Worm (Caenorhabditis elegans) whole organism, L1 larva: ENCODE results near the gene shk-1.

Experiments used
- Y116A8C.19 ChIP-seq: sonication (generic microtip); optimal IDR thresholded peaks from 2 replicates; lab custom pipeline; 2016; ENCODE audit warnings: missing compliant biosample characterization, missing genetic modification characterization, borderline replicate concordance
- aly-2 ChIP-seq: fragments of 150-350 bp; optimal IDR thresholded peaks from 2 replicates; lab custom pipeline; 2014; ENCODE audit warnings: missing biosample characterization, missing genetic modification characterization
- blmp-1 ChIP-seq: fragments of 150-350 bp; optimal IDR thresholded peaks from 2 replicates; lab custom pipeline; 2014; ENCODE audit warnings: missing biosample characterization, missing genetic modification characterization
- ceh-63 ChIP-seq: fragments of 200-800 bp; sonication (Bioruptor generic); optimal IDR thresholded peaks from 2 replicates; lab custom pipeline; 2018; ENCODE audit warnings: mild to moderate bottlenecking, missing genetic modification characterization, missing compliant biosample characterization
- ceh-8 ChIP-seq: fragments of 200-800 bp; sonication (Bioruptor generic); optimal IDR thresholded peaks from 2 replicates; lab custom pipeline; 2018; ENCODE audit warnings: mild to moderate bottlenecking, missing genetic modification characterization, moderate library complexity, missing compliant biosample characterization
- ceh-82 ChIP-seq, 3 experiments: fragments of 150-350 bp in 1 of 3; sonication (generic microtip) in 2 of 3; optimal IDR thresholded peaks; 2 replicates each; lab custom pipeline; 2014 to 2017; ENCODE audit warnings: missing biosample characterization in 3 of 3, missing genetic modification characterization in 3 of 3
- ceh-88 ChIP-seq: fragments of 200-800 bp; sonication (Bioruptor generic); IDR thresholded peaks from 2 replicates; pipeline ENCODE4 v1.3.6; 2022; ENCODE audit warnings: missing genetic modification characterization, missing compliant biosample characterization
- efl-1 ChIP-seq, 4 experiments: fragments of 150-350 bp; optimal IDR thresholded peaks in 3 of 4; peaks in 1 of 4; 1 replicate in 1 of 4; 2 replicates in 3 of 4; lab custom pipeline; 2014; ENCODE audit warnings: missing biosample characterization in 2 of 4, missing genetic modification characterization in 2 of 4, missing genetic modification reagents in 2 of 4
- efl-3 ChIP-seq: fragments of 200-800 bp; sonication (Bioruptor generic); optimal IDR thresholded peaks from 2 replicates; lab custom pipeline; 2018; ENCODE audit warnings: mild to moderate bottlenecking, missing genetic modification characterization, missing compliant biosample characterization
- elt-2 ChIP-seq: sonication (generic microtip); optimal IDR thresholded peaks from 2 replicates; lab custom pipeline; 2016; ENCODE audit warnings: missing genetic modification characterization, mild to moderate bottlenecking, inconsistent platforms, missing compliant biosample characterization, missing genetic modification reagents
- fos-1 ChIP-seq: fragments of 150-350 bp; optimal IDR thresholded peaks from 2 replicates; lab custom pipeline; 2014; ENCODE audit warnings: missing biosample characterization, missing genetic modification characterization
- hlh-17 ChIP-seq: fragments of 200-800 bp; sonication (Bioruptor generic); optimal IDR thresholded peaks from 2 replicates; lab custom pipeline; 2018; ENCODE audit warnings: missing genetic modification characterization, mild to moderate bottlenecking, missing compliant biosample characterization, moderate library complexity, borderline replicate concordance
- hlh-4 ChIP-seq: sonication (generic microtip); optimal IDR thresholded peaks from 2 replicates; lab custom pipeline; 2016; ENCODE audit warnings: mild to moderate bottlenecking, missing genetic modification characterization, missing compliant biosample characterization
- irx-1 ChIP-seq: sonication (generic microtip); optimal IDR thresholded peaks from 2 replicates; lab custom pipeline; 2016; ENCODE audit warnings: missing genetic modification characterization, missing compliant biosample characterization
- isw-1 ChIP-seq: fragments of 200-800 bp; sonication (Bioruptor generic); IDR thresholded peaks from 2 replicates; pipeline ENCODE4 v1.3.6; 2022; ENCODE audit warnings: missing genetic modification characterization, missing compliant biosample characterization
- jun-1 ChIP-seq: fragments of 150-350 bp; optimal IDR thresholded peaks from 2 replicates; lab custom pipeline; 2014; ENCODE audit warnings: missing biosample characterization, missing genetic modification reagents, missing genetic modification characterization
- lin-14 ChIP-seq: fragments of 200-800 bp; sonication (Bioruptor generic); optimal IDR thresholded peaks from 2 replicates; lab custom pipeline; 2018; ENCODE audit warnings: mild to moderate bottlenecking, missing genetic modification characterization, moderate library complexity, missing compliant biosample characterization
- lin-39 ChIP-seq: fragments of 150-350 bp; optimal IDR thresholded peaks from 2 replicates; lab custom pipeline; 2014; ENCODE audit warnings: missing biosample characterization, missing genetic modification reagents, missing genetic modification characterization
- lsy-2 ChIP-seq, 2 experiments: fragments of 150-350 bp; optimal IDR thresholded peaks; 2 replicates each; lab custom pipeline; 2014; ENCODE audit warnings: missing biosample characterization in 2 of 2, missing genetic modification characterization in 2 of 2
- mab-9 ChIP-seq: fragments of 200-800 bp; sonication (Bioruptor generic); IDR thresholded peaks from 2 replicates; pipeline ENCODE4 v1.3.6; 2022; ENCODE audit warnings: missing genetic modification reagents, missing genetic modification characterization, missing compliant biosample characterization
- mep-1 ChIP-seq: fragments of 150-350 bp; optimal IDR thresholded peaks from 2 replicates; lab custom pipeline; 2014; ENCODE audit warnings: missing biosample characterization, missing genetic modification characterization
- nhr-11 ChIP-seq: fragments of 150-350 bp; optimal IDR thresholded peaks from 2 replicates; lab custom pipeline; 2014; ENCODE audit warnings: missing biosample characterization, missing genetic modification characterization
- nhr-19 ChIP-seq: fragments of 200-800 bp; sonication (Bioruptor generic); conservative IDR thresholded peaks from 2 replicates; pipeline ENCODE4 v1.3.6; 2022; ENCODE audit warnings: missing genetic modification characterization, missing compliant biosample characterization
- nhr-20 ChIP-seq: sonication (generic microtip); optimal IDR thresholded peaks from 2 replicates; lab custom pipeline; 2016; ENCODE audit warnings: mild to moderate bottlenecking, missing genetic modification characterization, missing compliant biosample characterization
- nhr-28 ChIP-seq: fragments of 150-350 bp; optimal IDR thresholded peaks from 2 replicates; lab custom pipeline; 2014; ENCODE audit warnings: missing biosample characterization, missing genetic modification characterization
- nhr-71 ChIP-seq: sonication (generic microtip); optimal IDR thresholded peaks from 2 replicates; lab custom pipeline; 2016; ENCODE audit warnings: mild to moderate bottlenecking, missing genetic modification characterization, moderate library complexity, missing compliant biosample characterization
- nhr-77 ChIP-seq: fragments of 150-350 bp; optimal IDR thresholded peaks from 2 replicates; lab custom pipeline; 2014; ENCODE audit warnings: missing biosample characterization, missing genetic modification characterization
- nhr-84 ChIP-seq: sonication (generic microtip); optimal IDR thresholded peaks from 2 replicates; lab custom pipeline; 2017; ENCODE audit warnings: missing biosample characterization, missing genetic modification characterization
- nhr-85 ChIP-seq: sonication (generic microtip); peaks from one replicate; lab custom pipeline; 2016; ENCODE audit warnings: missing genetic modification characterization, inconsistent platforms, missing compliant biosample characterization
- nhr-90 ChIP-seq: sonication (generic microtip); optimal IDR thresholded peaks from 2 replicates; lab custom pipeline; 2016; ENCODE audit warnings: mild to moderate bottlenecking, missing genetic modification characterization, missing compliant biosample characterization; ENCODE audit not compliant: poor library complexity
- pax-3 ChIP-seq: fragments of 200-800 bp; sonication (Bioruptor generic); optimal IDR thresholded peaks from 2 replicates; lab custom pipeline; 2018; ENCODE audit warnings: mild to moderate bottlenecking, missing genetic modification characterization, moderate library complexity, missing compliant biosample characterization
- rnt-1 ChIP-seq: sonication (generic microtip); optimal IDR thresholded peaks from 2 replicates; lab custom pipeline; 2016; ENCODE audit warnings: mild to moderate bottlenecking, missing genetic modification characterization, moderate library complexity, missing compliant biosample characterization
- snpc-4 ChIP-seq: fragments of 150-350 bp; optimal IDR thresholded peaks from 2 replicates; lab custom pipeline; 2014; ENCODE audit warnings: missing biosample characterization, missing genetic modification characterization
- snu-23 ChIP-seq: sonication (generic microtip); optimal IDR thresholded peaks from 2 replicates; lab custom pipeline; 2016; ENCODE audit warnings: missing genetic modification characterization, missing compliant biosample characterization
- sox-4 ChIP-seq: sonication (generic microtip); optimal IDR thresholded peaks from 2 replicates; lab custom pipeline; 2016; ENCODE audit warnings: missing genetic modification characterization, missing compliant biosample characterization
- swsn-7 ChIP-seq: sonication (generic microtip); optimal IDR thresholded peaks from 2 replicates; lab custom pipeline; 2016; ENCODE audit warnings: missing genetic modification characterization, missing compliant biosample characterization
- tbx-2 ChIP-seq: sonication (generic microtip); optimal IDR thresholded peaks from 2 replicates; lab custom pipeline; 2016; ENCODE audit warnings: missing genetic modification characterization, missing compliant biosample characterization
- tlp-1 ChIP-seq: fragments of 150-350 bp; optimal IDR thresholded peaks from 2 replicates; lab custom pipeline; 2014; ENCODE audit warnings: missing biosample characterization, missing genetic modification characterization
- unc-130 ChIP-seq: fragments of 150-350 bp; optimal IDR thresholded peaks from 2 replicates; lab custom pipeline; 2017; ENCODE audit warnings: missing biosample characterization, missing genetic modification characterization, inconsistent platforms
- unc-62 ChIP-seq: fragments of 150-350 bp; optimal IDR thresholded peaks from 2 replicates; lab custom pipeline; 2014; ENCODE audit warnings: missing biosample characterization, missing genetic modification reagents, missing genetic modification characterization
- unc-86 ChIP-seq: sonication (generic microtip); optimal IDR thresholded peaks from 2 replicates; lab custom pipeline; 2016; ENCODE audit warnings: missing genetic modification characterization, missing compliant biosample characterization
- vab-15 ChIP-seq: sonication (generic microtip); optimal IDR thresholded peaks from 2 replicates; lab custom pipeline; 2017; ENCODE audit warnings: missing genotype, mild to moderate bottlenecking, missing genetic modification characterization, missing compliant biosample characterization
- xbp-1 ChIP-seq: sonication (generic microtip); optimal IDR thresholded peaks from 2 replicates; lab custom pipeline; 2016; ENCODE audit warnings: missing genetic modification characterization, missing compliant biosample characterization
- zag-1 ChIP-seq: fragments of 150-350 bp; optimal IDR thresholded peaks from 2 replicates; lab custom pipeline; 2014; ENCODE audit warnings: missing biosample characterization, missing genetic modification characterization

The shk-1 gene

DNA sequence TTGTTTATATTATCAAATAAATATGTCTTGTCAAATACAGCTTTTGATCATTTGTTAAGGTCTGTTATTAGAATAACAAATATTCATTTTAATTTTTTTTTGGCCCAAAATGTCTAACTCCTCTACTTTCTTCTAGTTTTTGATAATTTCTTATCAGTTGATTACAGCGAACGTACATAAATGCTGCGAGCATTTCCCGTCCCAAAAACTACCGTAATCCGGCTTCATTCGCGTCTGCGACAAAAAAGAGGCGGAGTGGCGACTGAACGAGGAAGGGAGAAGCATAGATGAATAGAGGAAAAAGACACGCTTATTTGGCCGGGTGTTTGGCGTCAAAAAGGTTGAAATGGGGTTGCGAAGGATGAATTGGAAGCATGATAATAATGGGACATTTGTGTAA, 17.5 kb upstream of the shk-1 start:
- TF ChIP-seq mab-9 (GFP tag; lab: Robert Waterston, UW), result no peak
- no peak for TF ChIP-seq efl-1 (optimal IDR thresholded peaks at IDR 0.05; lab: Kevin White, UChicago)
- TF ChIP-seq efl-1 (GFP tag; optimal IDR thresholded peaks at IDR 0.05 in 1 of 2; lab: Kevin White, UChicago), result peak in 1 of 2 experiments; percentile 46
- no peak for TF ChIP-seq ceh-8 (GFP tag; lab: Kevin White, UChicago)
- TF ChIP-seq nhr-11 (tag; lab: Kevin White, UChicago), result no peak
- peak in 1 of 2 experiments; percentile 53 for TF ChIP-seq lsy-2 (tag; optimal IDR thresholded peaks at IDR 0.05; lab: Kevin White, UChicago)
- peak; percentile 14 for TF ChIP-seq elt-2 (tag; lab: Kevin White, UChicago)
- TF ChIP-seq, all 84 proteins: peak for 3

DNA sequence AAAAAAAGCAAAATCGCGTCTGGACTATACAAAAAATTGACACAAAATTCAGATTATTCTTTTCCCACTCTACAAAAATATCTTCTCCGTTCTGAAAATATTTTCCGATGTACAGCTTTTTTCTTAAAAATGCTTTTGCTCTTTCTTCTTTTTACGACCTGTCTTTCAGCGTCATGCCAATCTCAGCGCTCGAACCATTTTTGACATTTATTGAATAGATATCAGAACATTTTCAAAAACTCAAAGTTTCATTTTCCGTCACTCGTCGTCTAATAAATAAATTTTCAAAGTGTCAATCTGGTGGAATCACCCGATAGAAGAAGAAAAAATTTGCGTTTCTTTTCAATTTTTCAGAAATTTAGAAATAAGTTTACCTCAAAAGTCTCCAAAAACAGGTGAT, 16.6 kb upstream of the shk-1 start:
- TF ChIP-seq ceh-88, result no peak
- TF ChIP-seq mep-1 (tag; lab: Kevin White, UChicago), result no peak
- no peak for TF ChIP-seq ceh-82 (tag; optimal IDR thresholded peaks at IDR 0.05; lab: Kevin White, UChicago)
- TF ChIP-seq xbp-1 (tag; lab: Kevin White, UChicago), result no peak
- no peak for TF ChIP-seq unc-62 (GFP tag; lab: Kevin White, UChicago)
- TF ChIP-seq zag-1 (tag; lab: Kevin White, UChicago), result no peak
- TF ChIP-seq nhr-11 (tag; lab: Kevin White, UChicago), result no peak
- TF ChIP-seq snpc-4 (tag; lab: Kevin White, UChicago), result no peak
- no peak for TF ChIP-seq nhr-90 (tag; lab: Kevin White, UChicago)
- no peak for TF ChIP-seq ceh-8 (GFP tag; lab: Kevin White, UChicago)
- TF ChIP-seq fos-1 (tag; lab: Kevin White, UChicago), result no peak
- TF ChIP-seq nhr-84 (tag; lab: Kevin White, UChicago), result no peak
- no peak for TF ChIP-seq vab-15 (tag; lab: Kevin White, UChicago)
- TF ChIP-seq hlh-17 (GFP tag; lab: Kevin White, UChicago), result no peak
- TF ChIP-seq nhr-77 (tag; lab: Kevin White, UChicago), result no peak
- TF ChIP-seq mab-9 (GFP tag; lab: Robert Waterston, UW), result no peak
- no peak for TF ChIP-seq nhr-71
- TF ChIP-seq irx-1, result no peak
- TF ChIP-seq, all 84 proteins: peak for 0

DNA sequence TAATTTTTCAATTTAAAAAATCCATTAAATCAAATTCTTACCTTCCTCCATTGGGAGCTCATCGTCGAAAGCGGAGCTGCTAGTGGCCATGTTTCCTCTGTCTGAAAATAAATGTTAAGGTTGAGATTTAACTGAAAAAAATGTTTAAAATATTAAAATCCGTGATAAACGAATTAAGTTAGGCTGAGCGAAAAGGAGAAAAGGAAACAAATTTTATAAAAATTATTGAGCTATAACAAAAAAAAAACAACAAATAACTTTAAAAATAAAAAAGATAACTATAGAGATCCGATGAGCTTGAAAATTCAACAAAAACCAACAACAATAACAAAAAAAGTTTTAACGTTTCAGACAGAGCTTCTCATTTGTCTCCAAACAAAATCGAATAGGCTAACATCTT, 15.2 kb upstream of the shk-1 start, which contains the start of gene pno-1:
TSS of gene pno-1 (minus strand) at position 101 of the 400 bp plus-strand sequence.
- no peak for TF ChIP-seq xbp-1 (tag; lab: Kevin White, UChicago)

DNA sequence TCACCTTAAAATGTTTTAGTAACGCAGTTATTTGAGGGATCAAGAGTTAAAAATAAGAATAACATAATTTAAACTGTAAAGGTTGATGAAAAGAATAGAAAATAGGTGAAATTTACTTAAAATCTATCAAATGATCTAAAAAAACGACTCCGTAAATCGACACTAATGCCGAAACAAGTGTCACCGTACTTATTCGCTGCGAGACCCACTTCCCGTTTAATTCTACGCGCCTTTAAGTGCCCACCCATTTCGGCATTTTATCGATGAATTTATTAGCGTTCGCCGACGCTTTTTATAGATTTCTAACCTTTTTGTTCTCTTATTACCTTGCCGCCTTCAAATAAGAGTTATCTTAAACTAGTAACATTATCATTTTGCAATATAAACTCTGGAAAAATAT, 12.0 kb upstream of the shk-1 start, which contains the start of the genes Y53C12B.1 and nos-3:
TSS of gene Y53C12B.1 (minus strand) at position 10 of the 400 bp plus-strand sequence.
TSS of gene nos-3 (plus strand) at position 248 of the 400 bp plus-strand sequence.
- peak; percentile 87 to 89 for TF ChIP-seq efl-1 (optimal IDR thresholded peaks at IDR 0.05; lab: Kevin White, UChicago)
- peak; percentile 77 to 97 for TF ChIP-seq efl-1 (GFP tag; optimal IDR thresholded peaks at IDR 0.05 in 1 of 2; lab: Kevin White, UChicago)
- peak; percentile 65 for TF ChIP-seq aly-2
- no peak for TF ChIP-seq ceh-63
- peak; percentile 54 to 84 (median 77) for TF ChIP-seq ceh-82 (tag; optimal IDR thresholded peaks at IDR 0.05; lab: Kevin White, UChicago)
- TF ChIP-seq rnt-1 (tag; lab: Kevin White, UChicago), result peak; percentile 83
- TF ChIP-seq efl-3 (GFP tag; lab: Kevin White, UChicago), result no peak
- TF ChIP-seq lsy-2 (tag; optimal IDR thresholded peaks at IDR 0.05; lab: Kevin White, UChicago), result peak; percentile 99
- TF ChIP-seq jun-1 (tag; lab: Kevin White, UChicago), result peak; percentile 59
- TF ChIP-seq nhr-19 (GFP tag; lab: Robert Waterston, UW), result peak; percentile 82
- peak; percentile 77 for TF ChIP-seq swsn-7 (tag; lab: Kevin White, UChicago)
- no peak for TF ChIP-seq Y116A8C.19 (tag; lab: Kevin White, UChicago)
- peak; percentile 83 for TF ChIP-seq nhr-20 (tag; lab: Kevin White, UChicago)
- TF ChIP-seq nhr-28, result no peak
- peak; percentile 28 for TF ChIP-seq pax-3 (tag; lab: Kevin White, UChicago)
- TF ChIP-seq mep-1 (tag; lab: Kevin White, UChicago), result peak; percentile 61
- TF ChIP-seq isw-1, result peak; percentile 89
- TF ChIP-seq elt-2 (tag; lab: Kevin White, UChicago), result peak; percentile 28
- TF ChIP-seq hlh-4, result no peak
- TF ChIP-seq hlh-17 (GFP tag; lab: Kevin White, UChicago), result no peak
- TF ChIP-seq unc-130 (tag; lab: Kevin White, UChicago), result peak; percentile 73
- TF ChIP-seq ceh-8 (GFP tag; lab: Kevin White, UChicago), result peak; percentile 22
- TF ChIP-seq blmp-1, result peak; percentile 74
- peak; percentile 75 for TF ChIP-seq tbx-2 (tag; lab: Kevin White, UChicago)
- peak; percentile 80 for TF ChIP-seq lin-14 (GFP tag; lab: Kevin White, UChicago)
- TF ChIP-seq lin-39 (tag; lab: Kevin White, UChicago), result peak; percentile 55
- no peak for TF ChIP-seq sox-4 (tag; lab: Kevin White, UChicago)
- no peak for TF ChIP-seq tlp-1 (tag; lab: Kevin White, UChicago)
- peak; percentile 93 for TF ChIP-seq nhr-85 (tag; lab: Kevin White, UChicago)
- TF ChIP-seq nhr-90 (tag; lab: Kevin White, UChicago), result peak; percentile 68
- peak; percentile 89 for TF ChIP-seq snu-23 (GFP tag; lab: Kevin White, UChicago)
- TF ChIP-seq unc-86, result peak; percentile 71
